Worm (Caenorhabditis elegans) whole organism, L2 larva: Measurements from ENCODE around the gene T20D4.10.

Experiments
- R02D3.7 ChIP-seq: fragments of 150-350 bp; optimal IDR thresholded peaks from 2 replicates; lab custom pipeline; 2014; ENCODE audit warnings: missing biosample characterization, missing genetic modification characterization
- fos-1 ChIP-seq: fragments of 150-350 bp; optimal IDR thresholded peaks from 2 replicates; lab custom pipeline; 2014; ENCODE audit warnings: missing biosample characterization, missing genetic modification characterization
- nhr-237 ChIP-seq: fragments of 150-350 bp; optimal IDR thresholded peaks from 2 replicates; lab custom pipeline; 2014; ENCODE audit warnings: missing biosample characterization, missing genetic modification characterization
- nhr-77 ChIP-seq: fragments of 150-350 bp; optimal IDR thresholded peaks from 2 replicates; lab custom pipeline; 2014; ENCODE audit warnings: missing biosample characterization, missing genetic modification characterization
- unc-62 ChIP-seq: fragments of 150-350 bp; optimal IDR thresholded peaks from 2 replicates; lab custom pipeline; 2014; ENCODE audit warnings: missing biosample characterization, missing genetic modification reagents, missing genetic modification characterization

DNA sequence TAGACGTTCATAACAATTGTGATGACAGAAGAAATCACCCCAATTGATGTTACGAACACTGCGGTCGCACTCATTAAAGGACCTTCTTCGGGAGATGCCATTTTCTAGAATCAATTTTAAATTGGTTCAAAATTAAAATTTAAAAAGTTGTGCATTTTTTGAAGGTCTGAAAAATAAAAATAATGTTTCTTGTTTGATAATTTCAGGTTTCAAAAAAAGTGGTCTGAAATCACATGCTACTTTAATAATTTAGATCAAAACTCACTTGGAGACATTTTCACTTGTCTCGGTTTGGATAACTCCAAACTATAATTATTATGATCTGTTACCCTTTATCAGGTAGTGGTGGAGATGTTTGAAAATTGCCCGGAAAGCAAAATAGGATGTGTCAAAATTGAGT is 23.1 kb upstream of the T20D4.10 start, which contains the start of gene srbc-2:
- TF ChIP-seq nhr-77 (no peak), unc-62 (GFP tag; lab: Kevin White, UChicago) (no peak), R02D3.7 (no peak), nhr-237 (no peak), fos-1 (tag; lab: Kevin White, UChicago) (no peak)
